Fruit fly (Drosophila melanogaster) whole organism, adult: ENCODE results near the gene CG42266.

ENCODE experiments used
- CG11617 ChIP-seq: fragments of 200-800 bp; sonication (Bioruptor generic); optimal IDR thresholded peaks from 2 replicates; lab custom pipeline; 2017; ENCODE audit warnings: mild to moderate bottlenecking, missing biosample characterization, missing genetic modification reagents, missing genetic modification characterization
- CG12768 ChIP-seq: fragments of 200-800 bp; sonication (Bioruptor generic); optimal IDR thresholded peaks from 2 replicates; lab custom pipeline; 2017; ENCODE audit warnings: missing biosample characterization, missing genetic modification characterization, mild to moderate bottlenecking, moderate library complexity, missing genetic modification reagents
- CG14711 ChIP-seq: fragments of 200-800 bp; sonication (Bioruptor generic); optimal IDR thresholded peaks from 2 replicates; lab custom pipeline; 2018; ENCODE audit warnings: missing biosample characterization, mild to moderate bottlenecking, missing genetic modification characterization, moderate library complexity
- CG1620 ChIP-seq: fragments of 200-800 bp; sonication (Bioruptor generic); optimal IDR thresholded peaks from 2 replicates; lab custom pipeline; 2016; ENCODE audit warnings: missing biosample characterization, missing genetic modification characterization
- CG33017 ChIP-seq: fragments of 200-800 bp; sonication (Bioruptor generic); optimal IDR thresholded peaks from 2 replicates; lab custom pipeline; 2018; ENCODE audit warnings: missing biosample characterization, mild to moderate bottlenecking, missing genetic modification characterization, moderate library complexity
- CG5204 ChIP-seq: fragments of 200-800 bp; sonication (Bioruptor generic); optimal IDR thresholded peaks from 2 replicates; lab custom pipeline; 2016; ENCODE audit warnings: missing biosample characterization, missing genetic modification characterization
- CG7045 ChIP-seq: fragments of 200-800 bp; sonication (Bioruptor generic); optimal IDR thresholded peaks from 2 replicates; lab custom pipeline; 2017; ENCODE audit warnings: missing biosample characterization, mild to moderate bottlenecking, missing genetic modification characterization
- CG7101 ChIP-seq: fragments of 200-800 bp; sonication (Bioruptor generic); optimal IDR thresholded peaks from 2 replicates; lab custom pipeline; 2018; ENCODE audit warnings: missing biosample characterization, mild to moderate bottlenecking, missing genetic modification characterization, moderate library complexity
- Clk ChIP-seq: fragments of 200-800 bp; sonication (Bioruptor generic); optimal IDR thresholded peaks from 2 replicates; lab custom pipeline; 2017; ENCODE audit warnings: missing biosample characterization, missing genetic modification characterization
- Crg-1 ChIP-seq: fragments of 200-800 bp; sonication (Bioruptor generic); optimal IDR thresholded peaks from 2 replicates; lab custom pipeline; 2016; ENCODE audit warnings: missing biosample characterization, missing genetic modification characterization
- Hr96 ChIP-seq: fragments of 200-800 bp; sonication (Bioruptor generic); optimal IDR thresholded peaks from 2 replicates; lab custom pipeline; 2016; ENCODE audit warnings: missing biosample characterization, missing genetic modification characterization
- Mnt ChIP-seq: fragments of 200-800 bp; sonication (Bioruptor generic); optimal IDR thresholded peaks from 2 replicates; lab custom pipeline; 2016; ENCODE audit warnings: missing biosample characterization, mild to moderate bottlenecking, missing genetic modification characterization
- bab1 ChIP-seq: fragments of 200-800 bp; sonication (Bioruptor generic); optimal IDR thresholded peaks from 3 replicates; lab custom pipeline; 2019; ENCODE audit warnings: missing biosample characterization, mild to moderate bottlenecking, missing genetic modification characterization, moderate library complexity
- cic ChIP-seq: fragments of 200-800 bp; sonication (Bioruptor generic); optimal IDR thresholded peaks from 2 replicates; lab custom pipeline; 2017; ENCODE audit warnings: missing biosample characterization, mild to moderate bottlenecking, missing genetic modification characterization, moderate library complexity
- cnc ChIP-seq, 2 experiments: fragments of >200 bp; optimal IDR thresholded peaks; 2 replicates each; lab custom pipeline; 2017
- kay ChIP-seq: fragments of 200-800 bp; sonication (Bioruptor generic); peaks from one replicate; lab custom pipeline; 2016; ENCODE audit warnings: missing biosample characterization, missing genetic modification characterization, borderline replicate concordance
- ovo ChIP-seq: fragments of 200-800 bp; sonication (Bioruptor generic); optimal IDR thresholded peaks from 2 replicates; lab custom pipeline; 2016; ENCODE audit warnings: missing biosample characterization, missing genetic modification characterization
- pad ChIP-seq: fragments of 200-800 bp; sonication (Bioruptor generic); optimal IDR thresholded peaks from 3 replicates; lab custom pipeline; 2017; ENCODE audit warnings: missing biosample characterization, missing genetic modification characterization, mild to moderate bottlenecking, moderate library complexity, missing genetic modification reagents
- tj ChIP-seq: fragments of 200-800 bp; sonication (Bioruptor generic); optimal IDR thresholded peaks from 3 replicates; lab custom pipeline; 2017; ENCODE audit warnings: missing biosample characterization, mild to moderate bottlenecking, missing genetic modification characterization, moderate library complexity
- toe ChIP-seq: fragments of 200-800 bp; sonication (Bioruptor generic); optimal IDR thresholded peaks from 2 replicates; lab custom pipeline; 2016; ENCODE audit warnings: missing biosample characterization, missing genetic modification characterization

CG42266 gene

DNA sequence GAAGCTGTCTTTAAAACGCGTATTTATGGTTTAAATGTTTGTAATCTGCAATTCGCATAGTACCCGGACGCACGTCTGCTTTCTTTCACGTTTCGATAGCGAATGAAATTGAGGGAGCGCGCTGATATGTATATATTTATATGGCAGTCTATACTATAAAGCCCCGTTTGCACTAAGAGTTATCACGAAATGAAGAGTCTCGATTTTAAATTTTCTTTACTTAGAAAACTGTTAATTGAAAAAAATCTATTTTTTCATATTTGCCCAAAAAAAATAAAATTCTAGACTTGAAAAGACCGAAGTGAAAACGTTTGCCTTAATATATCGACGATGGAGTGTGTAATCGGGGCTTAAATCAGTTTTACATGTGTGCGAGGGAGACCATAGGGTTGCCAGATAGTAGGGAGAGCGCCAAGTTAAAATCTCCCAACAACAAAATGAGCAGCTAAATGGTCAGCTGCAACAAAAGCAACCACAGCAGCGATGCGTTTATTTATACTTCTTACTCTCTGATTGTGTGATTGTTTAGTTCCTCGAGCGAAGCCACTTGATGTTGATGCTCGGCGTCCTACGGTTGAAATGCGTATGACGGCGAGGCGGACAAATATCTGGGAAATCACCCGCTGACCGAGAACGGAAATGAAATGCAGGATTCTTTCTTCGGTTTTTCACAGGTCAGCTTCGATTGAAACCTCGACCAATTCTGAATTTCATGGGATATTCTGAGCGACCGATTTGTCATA is 14.5 kb downstream of the CG42266 start, which contains the start of gene cact:
Gene cact, minus strand, starts transcription at position 693 of the 743 bp plus-strand sequence.
- TF ChIP-seq Clk (GFP tag; lab: Kevin White, UChicago) (peak; percentile 57), CG5204 (GFP tag; lab: Kevin White, UChicago) (peak; percentile 95), CG11617 (GFP tag; lab: Kevin White, UChicago) (peak; percentile 94), kay (GFP tag; lab: Kevin White, UChicago) (peak; percentile 98), bab1 (GFP tag; lab: Kevin White, UChicago) (peak; percentile 94), toe (GFP tag; lab: Kevin White, UChicago) (peak; percentile 97), Hr96 (GFP tag; lab: Kevin White, UChicago) (peak; percentile 94), Crg-1 (GFP tag; lab: Kevin White, UChicago) (peak; percentile 69), ovo (GFP tag; lab: Kevin White, UChicago) (peak; percentile 76), CG12768 (GFP tag; lab: Kevin White, UChicago) (peak; percentile 88), Mnt (peak; percentile 94), CG14711 (tag; lab: Kevin White, UChicago) (peak; percentile 91), cic (GFP tag; lab: Kevin White, UChicago) (peak; percentile 86), CG7045 (peak; percentile 92), cnc (optimal IDR thresholded peaks at IDR 0.05; lab: Kevin White, UChicago) (no peak), CG33017 (tag; lab: Kevin White, UChicago) (peak; percentile 91), CG7101 (tag; lab: Kevin White, UChicago) (peak; percentile 95), CG1620 (GFP tag; lab: Kevin White, UChicago) (peak; percentile 94), tj (GFP tag; lab: Kevin White, UChicago) (peak; percentile 81), pad (peak; percentile 68)

dm6 chr2L:16324833-16325232 is 15.3 kb downstream of the CG42266 start:
- TF ChIP-seq CG33017 (tag; lab: Kevin White, UChicago): peak; percentile 41
- TF ChIP-seq CG7101 (tag; lab: Kevin White, UChicago): no peak
- peak; percentile 22 for TF ChIP-seq Hr96 (GFP tag; lab: Kevin White, UChicago)
- TF ChIP-seq cnc (optimal IDR thresholded peaks at IDR 0.05; lab: Kevin White, UChicago): no peak
- TF ChIP-seq Clk (GFP tag; lab: Kevin White, UChicago): peak; percentile 13
- TF ChIP-seq CG1620 (GFP tag; lab: Kevin White, UChicago): peak; percentile 6
- TF ChIP-seq bab1 (GFP tag; lab: Kevin White, UChicago): no peak
- TF ChIP-seq CG11617 (GFP tag; lab: Kevin White, UChicago): no peak
- TF ChIP-seq CG14711 (tag; lab: Kevin White, UChicago): no peak
- peak; percentile 30 for TF ChIP-seq cic (GFP tag; lab: Kevin White, UChicago)
- no peak for TF ChIP-seq kay (GFP tag; lab: Kevin White, UChicago)
- TF ChIP-seq CG5204 (GFP tag; lab: Kevin White, UChicago): no peak
- TF ChIP-seq ovo (GFP tag; lab: Kevin White, UChicago): peak; percentile 86
- TF ChIP-seq CG12768 (GFP tag; lab: Kevin White, UChicago): peak; percentile 72
- no peak for TF ChIP-seq CG7045
- TF ChIP-seq Mnt: peak; percentile 23
- TF ChIP-seq tj (GFP tag; lab: Kevin White, UChicago): peak; percentile 83
- peak; percentile 38 for TF ChIP-seq Crg-1 (GFP tag; lab: Kevin White, UChicago)
- peak; percentile 88 for TF ChIP-seq pad
- TF ChIP-seq toe (GFP tag; lab: Kevin White, UChicago): peak; percentile 30

- no peak for TF ChIP-seq CG5204 (GFP tag; lab: Kevin White, UChicago)
- no peak for TF ChIP-seq Mnt
- no peak for TF ChIP-seq ovo (GFP tag; lab: Kevin White, UChicago)
- no peak for TF ChIP-seq CG7045
- TF ChIP-seq CG12768 (GFP tag; lab: Kevin White, UChicago): no peak
- no peak for TF ChIP-seq CG7101 (tag; lab: Kevin White, UChicago)
- TF ChIP-seq CG14711 (tag; lab: Kevin White, UChicago): no peak
- no peak for TF ChIP-seq cic (GFP tag; lab: Kevin White, UChicago)
- TF ChIP-seq pad: no peak
- no peak for TF ChIP-seq CG11617 (GFP tag; lab: Kevin White, UChicago)
- TF ChIP-seq tj (GFP tag; lab: Kevin White, UChicago): no peak
- no peak for TF ChIP-seq toe (GFP tag; lab: Kevin White, UChicago)
Measured at dm6 chr2L:16323544-16323943, 16.6 kb downstream of the CG42266 start.

dm6 chr2L:16321872-16322631 is 18.1 kb downstream of the CG42266 start:
- TF ChIP-seq kay (GFP tag; lab: Kevin White, UChicago): peak; percentile 22
- TF ChIP-seq CG11617 (GFP tag; lab: Kevin White, UChicago): no peak
- no peak for TF ChIP-seq ovo (GFP tag; lab: Kevin White, UChicago)

DNA sequence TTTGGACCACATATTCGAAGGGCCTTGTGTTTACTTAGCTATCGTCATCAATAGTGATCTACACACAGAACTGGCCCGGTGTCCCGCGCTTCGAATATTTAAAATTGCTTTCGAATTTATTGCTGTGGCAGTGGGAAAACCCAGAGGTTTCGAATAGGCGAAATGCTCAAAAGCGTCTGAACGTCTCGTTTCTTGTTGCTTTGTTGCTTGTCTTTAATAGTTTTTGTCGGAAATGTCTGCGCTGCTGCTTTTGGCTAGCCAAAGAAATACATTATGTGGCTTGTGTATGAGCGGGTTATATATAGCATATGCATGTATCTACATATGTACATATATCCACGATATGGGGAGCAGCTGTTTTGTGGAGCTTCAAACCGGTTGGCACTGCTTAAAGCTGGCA is 19.0 kb downstream of the CG42266 start:
- TF ChIP-seq CG12768 (GFP tag; lab: Kevin White, UChicago): no peak
- TF ChIP-seq CG7101 (tag; lab: Kevin White, UChicago): no peak
- no peak for TF ChIP-seq cic (GFP tag; lab: Kevin White, UChicago)
- no peak for TF ChIP-seq pad
- TF ChIP-seq toe (GFP tag; lab: Kevin White, UChicago): no peak
- no peak for TF ChIP-seq CG33017 (tag; lab: Kevin White, UChicago)
